Fruit fly (Drosophila melanogaster) whole organism, embryonic: Measurements from ENCODE around the gene CG9263.

Experiments used
- Ada2b ChIP-seq: fragments of 200-800 bp; sonication (Bioruptor generic); IDR thresholded peaks from 2 replicates; pipeline ENCODE4 v1.3.6; 2022; ENCODE audit warnings: missing biosample characterization, missing genetic modification characterization
- Aef1 ChIP-seq: fragments of 200-800 bp; sonication (Bioruptor generic); IDR thresholded peaks from 3 replicates; pipeline ENCODE4 v1.3.6; 2022; ENCODE audit warnings: missing biosample characterization, missing genetic modification characterization
- CG10267 ChIP-seq: fragments of 200-800 bp; sonication (Bioruptor generic); optimal IDR thresholded peaks from 2 replicates; lab custom pipeline; 2018; ENCODE audit warnings: missing biosample characterization, mild to moderate bottlenecking, missing genetic modification characterization, moderate library complexity
- CG10979 ChIP-seq: fragments of 200-800 bp; sonication (Bioruptor generic); optimal IDR thresholded peaks from 2 replicates; lab custom pipeline; 2018; ENCODE audit warnings: missing biosample characterization, mild to moderate bottlenecking, missing genetic modification characterization, moderate library complexity
- CG11247 ChIP-seq: fragments of 200-800 bp; sonication (Bioruptor generic); IDR thresholded peaks from 2 replicates; pipeline ENCODE4 v1.3.6; 2022; ENCODE audit warnings: missing biosample characterization, missing genetic modification characterization
- CG11723 ChIP-seq: fragments of 200-800 bp; sonication (Bioruptor generic); optimal IDR thresholded peaks from 2 replicates; lab custom pipeline; 2017; ENCODE audit warnings: missing biosample characterization, mild to moderate bottlenecking, missing genetic modification characterization
- CG12104 ChIP-seq: fragments of 200-800 bp; sonication (Bioruptor generic); optimal IDR thresholded peaks from 3 replicates; lab custom pipeline; 2016; ENCODE audit warnings: missing biosample characterization, missing genetic modification characterization
- CG12744 ChIP-seq: fragments of 200-800 bp; sonication (Bioruptor generic); optimal IDR thresholded peaks from 2 replicates; lab custom pipeline; 2016; ENCODE audit warnings: missing biosample characterization, missing genetic modification characterization
- CG15269 ChIP-seq: fragments of 200-800 bp; sonication (Bioruptor generic); optimal IDR thresholded peaks from 2 replicates; lab custom pipeline; 2018; ENCODE audit warnings: missing biosample characterization, mild to moderate bottlenecking, missing genetic modification characterization, moderate library complexity
- CG15479 ChIP-seq: fragments of 200-800 bp; sonication (Bioruptor generic); optimal IDR thresholded peaks from 3 replicates; lab custom pipeline; 2019; ENCODE audit warnings: missing biosample characterization, mild to moderate bottlenecking, missing genetic modification characterization, moderate library complexity
- CG16779 ChIP-seq: fragments of 200-800 bp; sonication (Bioruptor generic); IDR thresholded peaks from 2 replicates; pipeline ENCODE4 v1.3.6; 2022; ENCODE audit warnings: missing biosample characterization, missing genetic modification characterization
- CG18262 ChIP-seq: fragments of 200-800 bp; optimal IDR thresholded peaks from 3 replicates; lab custom pipeline; 2019; ENCODE audit warnings: missing biosample characterization, mild to moderate bottlenecking, missing genetic modification characterization, moderate library complexity
- CG2199 ChIP-seq: fragments of 200-800 bp; sonication (Bioruptor generic); IDR thresholded peaks from 3 replicates; pipeline ENCODE4 v1.3.6; 2022; ENCODE audit warnings: missing biosample characterization, missing genetic modification characterization
- CG2712 ChIP-seq: fragments of 200-800 bp; optimal IDR thresholded peaks from 3 replicates; lab custom pipeline; 2019; ENCODE audit warnings: missing biosample characterization, mild to moderate bottlenecking, missing genetic modification characterization, moderate library complexity
- CG31441 ChIP-seq: fragments of 200-800 bp; sonication (Bioruptor generic); IDR thresholded peaks from 2 replicates; pipeline ENCODE4 v1.3.6; 2022; ENCODE audit warnings: missing biosample characterization, missing genetic modification characterization
- CG3847 ChIP-seq: fragments of 200-800 bp; sonication (Bioruptor generic); IDR thresholded peaks from 2 replicates; pipeline ENCODE4 v1.3.6; 2022; ENCODE audit warnings: missing biosample characterization, missing genetic modification characterization
- CG4328 ChIP-seq: fragments of 200-800 bp; sonication (Bioruptor generic); optimal IDR thresholded peaks from 3 replicates; lab custom pipeline; 2017; ENCODE audit warnings: missing biosample characterization, missing genetic modification reagents, missing genetic modification characterization
- CG6175 ChIP-seq: fragments of 200-800 bp; sonication (Bioruptor generic); IDR thresholded peaks from 3 replicates; pipeline ENCODE4 v1.3.6; 2022; ENCODE audit warnings: missing biosample characterization, missing genetic modification characterization
- CTCF ChIP-seq: fragments of 200-800 bp; sonication (Bioruptor generic); optimal IDR thresholded peaks from 2 replicates; lab custom pipeline; 2017; ENCODE audit warnings: missing biosample characterization, mild to moderate bottlenecking, missing genetic modification characterization, moderate library complexity
- Deaf1 ChIP-seq: fragments of 200-800 bp; optimal IDR thresholded peaks from 3 replicates; lab custom pipeline; 2019; ENCODE audit warnings: missing biosample characterization, mild to moderate bottlenecking, missing genetic modification characterization, moderate library complexity
- GATAe ChIP-seq: fragments of 200-800 bp; sonication (Bioruptor generic); conservative IDR thresholded peaks from 2 replicates; pipeline ENCODE4 v1.3.6; 2022; ENCODE audit warnings: missing biosample characterization, missing genetic modification characterization
- H2.0 ChIP-seq: fragments of 200-800 bp; sonication (Bioruptor generic); IDR thresholded peaks from 2 replicates; pipeline ENCODE4 v1.3.6; 2022; ENCODE audit warnings: missing biosample characterization, missing genetic modification characterization
- HLH4C ChIP-seq: fragments of 200-800 bp; sonication (Bioruptor generic); IDR thresholded peaks from 3 replicates; pipeline ENCODE4 v1.3.6; 2022; ENCODE audit warnings: missing biosample characterization, missing genetic modification characterization; ENCODE audit not compliant: partially characterized antibody
- HLHmδ ChIP-seq: fragments of 200-800 bp; sonication (Bioruptor generic); optimal IDR thresholded peaks from 2 replicates; lab custom pipeline; 2018; ENCODE audit warnings: missing biosample characterization, mild to moderate bottlenecking, missing genetic modification characterization, moderate library complexity
- Optix ChIP-seq: fragments of 200-800 bp; sonication (Bioruptor generic); IDR thresholded peaks from 3 replicates; pipeline ENCODE4 v1.3.6; 2022; ENCODE audit warnings: missing biosample characterization, missing genetic modification characterization
- bab2 ChIP-seq: fragments of 200-800 bp; sonication (Bioruptor generic); optimal IDR thresholded peaks from 2 replicates; lab custom pipeline; 2016; ENCODE audit warnings: missing biosample characterization, missing genetic modification characterization
- fd64A ChIP-seq: fragments of 200-800 bp; sonication (Bioruptor generic); optimal IDR thresholded peaks from 3 replicates; lab custom pipeline; 2018; ENCODE audit warnings: missing biosample characterization, mild to moderate bottlenecking, missing genetic modification characterization
- gfzf ChIP-seq: fragments of 200-800 bp; sonication (Bioruptor generic); optimal IDR thresholded peaks from 2 replicates; lab custom pipeline; 2016; ENCODE audit warnings: missing biosample characterization, mild to moderate bottlenecking, missing genetic modification characterization, moderate library complexity
- hbn ChIP-seq: fragments of 200-800 bp; sonication (Bioruptor generic); IDR thresholded peaks from 2 replicates; pipeline ENCODE4 v1.3.6; 2022; ENCODE audit warnings: missing biosample characterization, missing genetic modification characterization; ENCODE audit not compliant: partially characterized antibody
- her ChIP-seq: fragments of 200-800 bp; sonication (Bioruptor generic); optimal IDR thresholded peaks from 2 replicates; lab custom pipeline; 2016; ENCODE audit warnings: missing biosample characterization, missing genetic modification characterization
- insv ChIP-seq, 2 experiments: fragments of 200-800 bp; sonication (Bioruptor generic); optimal IDR thresholded peaks; 3 replicates each; lab custom pipeline; 2016 to 2018; ENCODE audit warnings: missing biosample characterization in 2 of 2, missing genetic modification characterization in 2 of 2
- lab ChIP-seq: fragments of 200-800 bp; sonication (Bioruptor generic); optimal IDR thresholded peaks from 3 replicates; lab custom pipeline; 2017; ENCODE audit warnings: missing biosample characterization, missing genetic modification characterization, mild to moderate bottlenecking, moderate library complexity, missing genetic modification reagents
- lmd ChIP-seq: fragments of 200-800 bp; sonication (Bioruptor generic); IDR thresholded peaks from 2 replicates; pipeline ENCODE4 v1.3.6; 2022; ENCODE audit warnings: missing biosample characterization, missing genetic modification characterization
- lola ChIP-seq, 3 experiments: fragments of >200 bp in 2 of 3; fragments of 200-800 bp in 1 of 3; sonication (Bioruptor generic) in 1 of 3; optimal IDR thresholded peaks; 2 replicates each; lab custom pipeline; 2017 to 2019; ENCODE audit warnings: missing biosample characterization in 3 of 3, missing genetic modification characterization in 3 of 3, mild to moderate bottlenecking in 1 of 3, moderate library complexity in 1 of 3
- nom ChIP-seq: fragments of 200-800 bp; sonication (Bioruptor generic); optimal IDR thresholded peaks from 2 replicates; lab custom pipeline; 2017; ENCODE audit warnings: missing biosample characterization, missing genetic modification characterization, mild to moderate bottlenecking, moderate library complexity, missing genetic modification reagents
- p53 ChIP-seq: fragments of 200-800 bp; sonication (Bioruptor generic); optimal IDR thresholded peaks from 2 replicates; lab custom pipeline; 2016; ENCODE audit warnings: missing biosample characterization, missing genetic modification characterization
- pho ChIP-seq: fragments of 200-800 bp; sonication (Bioruptor generic); optimal IDR thresholded peaks from 2 replicates; lab custom pipeline; 2016; ENCODE audit warnings: missing biosample characterization, missing genetic modification characterization
- seq ChIP-seq: fragments of 200-800 bp; sonication (Bioruptor generic); IDR thresholded peaks from 2 replicates; pipeline ENCODE4 v1.3.6; 2022; ENCODE audit warnings: missing biosample characterization, missing genetic modification characterization
- twi ChIP-seq: fragments of 200-800 bp; optimal IDR thresholded peaks from 2 replicates; lab custom pipeline; 2019; ENCODE audit warnings: missing biosample characterization, mild to moderate bottlenecking, missing genetic modification characterization, moderate library complexity
- vvl ChIP-seq: fragments of 200-800 bp; sonication (Bioruptor generic); IDR thresholded peaks from 2 replicates; pipeline ENCODE4 v1.3.6; 2022; ENCODE audit warnings: missing biosample characterization, missing genetic modification characterization
- yki ChIP-seq: fragments of >200 bp; optimal IDR thresholded peaks from 3 replicates; lab custom pipeline; 2018

The CG9263 gene

dm6 chr2L:13545678-13546077 is 3.3 kb upstream of the CG9263 start (continued):
- TF ChIP-seq Aef1 (GFP tag; lab: Robert Waterston, UW) (0 out of 3 replicates have a peak, but pooled peaks have one; percentile 14), fd64A (no peak), CG2199 (GFP tag; lab: Robert Waterston, UW) (peak; percentile 89; the same call in 2 of the 3 replicates), lola (GFP tag; optimal IDR thresholded peaks at IDR 0.05; lab: Kevin White, UChicago) (no peak), Deaf1 (tag; lab: Kevin White, UChicago) (peak; percentile 79), CG3847 (GFP tag; lab: Robert Waterston, UW) (no peak), nom (GFP tag; lab: Kevin White, UChicago) (peak; percentile 98), CG31441 (GFP tag; lab: Robert Waterston, UW) (no peak), lmd (GFP tag; lab: Robert Waterston, UW) (no peak), lab (GFP tag; lab: Kevin White, UChicago) (no peak), CG15479 (GFP tag; lab: Kevin White, UChicago) (no peak), CG11723 (GFP tag; lab: Kevin White, UChicago) (no peak), CG16779 (GFP tag; lab: Robert Waterston, UW) (no peak), vvl (GFP tag; lab: Robert Waterston, UW) (0 out of 2 replicates have a peak, but pooled peaks have one; percentile 16), Ada2b (GFP tag; lab: Robert Waterston, UW) (no peak)

- TF ChIP-seq H2.0 (no peak), insv (GFP tag; optimal IDR thresholded peaks at IDR 0.05; lab: Kevin White, UChicago) (no peak)
Measured at dm6 chr2L:13541968-13542367, 408 bp downstream of the CG9263 start, which contains the start of gene CG16853. CG16853 (plus strand) TSS chr2L:13542268.

dm6 chr2L:13540704-13541103 is 1.7 kb downstream of the CG9263 start, which contains the start of gene CG16852:
CG16852 (plus strand) TSS chr2L:13540751.
- TF ChIP-seq CG10979: peak; percentile 56
- TF ChIP-seq gfzf (GFP tag; lab: Kevin White, UChicago): no peak
- no peak for TF ChIP-seq yki (lab: Kevin White, UChicago)
- no peak for TF ChIP-seq CG15269
- TF ChIP-seq CTCF (GFP tag; lab: Kevin White, UChicago): peak; percentile 79
- TF ChIP-seq CG12104 (GFP tag; lab: Kevin White, UChicago): no peak
- TF ChIP-seq, all 482 proteins: peak for 2

- TF ChIP-seq CG2712 (tag; lab: Kevin White, UChicago) (no peak), CG12744 (GFP tag; lab: Kevin White, UChicago) (no peak), CG4328 (GFP tag; lab: Kevin White, UChicago) (no peak), bab2 (GFP tag; lab: Kevin White, UChicago) (no peak), HLHmδ (no peak), twi (tag; lab: Kevin White, UChicago) (no peak), hbn (GFP tag; lab: Robert Waterston, UW) (no peak), pho (no peak), her (GFP tag; lab: Kevin White, UChicago) (no peak), CG18262 (tag; lab: Kevin White, UChicago) (no peak), seq (GFP tag; lab: Robert Waterston, UW) (no peak), HLH4C (no peak), p53 (GFP tag; lab: Kevin White, UChicago) (no peak), CG6175 (GFP tag; lab: Robert Waterston, UW) (no peak), CG10267 (tag; lab: Kevin White, UChicago) (no peak), Optix (GFP tag; lab: Robert Waterston, UW) (no peak), GATAe (GFP tag; lab: Robert Waterston, UW) (no peak), CG11247 (no peak)
Measured at dm6 chr2L:13535678-13536077, 6.7 kb downstream of the CG9263 start, which contains the start of gene CG15638. CG15638 (minus strand) TSS chr2L:13535778.
